Worm (Caenorhabditis elegans) whole organism, late embryonic: ENCODE results near the gene B0496.2.

Source experiments
- C08G9.2 ChIP-seq: sonication (generic microtip); optimal IDR thresholded peaks from 2 replicates; lab custom pipeline; 2016; ENCODE audit warnings: mild to moderate bottlenecking, missing genetic modification characterization, moderate library complexity, missing compliant biosample characterization
- Y22D7AL.16 ChIP-seq: sonication (generic microtip); optimal IDR thresholded peaks from 2 replicates; lab custom pipeline; 2016; ENCODE audit warnings: missing genetic modification characterization, missing compliant biosample characterization
- ama-1 ChIP-seq: fragments of 150-350 bp; optimal IDR thresholded peaks from 2 replicates; lab custom pipeline; 2014
- ceh-14 ChIP-seq: sonication (generic microtip); optimal IDR thresholded peaks from 2 replicates; lab custom pipeline; 2016; ENCODE audit warnings: missing genotype, missing genetic modification characterization, missing compliant biosample characterization
- ceh-48 ChIP-seq: sonication (generic microtip); optimal IDR thresholded peaks from 2 replicates; lab custom pipeline; 2016; ENCODE audit warnings: missing genetic modification characterization, inconsistent platforms, missing compliant biosample characterization
- dmd-4 ChIP-seq: sonication (generic microtip); optimal IDR thresholded peaks from 2 replicates; lab custom pipeline; 2016; ENCODE audit warnings: borderline replicate concordance, missing genetic modification characterization, missing compliant biosample characterization
- dve-1 ChIP-seq: sonication (generic microtip); optimal IDR thresholded peaks from 2 replicates; lab custom pipeline; 2017; ENCODE audit warnings: antibody characterized with exemption, mild to moderate bottlenecking, missing genetic modification characterization, missing compliant biosample characterization
- elt-2 ChIP-seq: sonication (generic microtip); optimal IDR thresholded peaks from 2 replicates; lab custom pipeline; 2016; ENCODE audit warnings: missing genetic modification reagents, missing genetic modification characterization, missing compliant biosample characterization
- eyg-1 ChIP-seq: sonication (generic microtip); optimal IDR thresholded peaks from 2 replicates; lab custom pipeline; 2016; ENCODE audit warnings: missing genotype, missing genetic modification characterization, missing compliant biosample characterization
- nfya-1 ChIP-seq: sonication (generic microtip); optimal IDR thresholded peaks from 2 replicates; lab custom pipeline; 2017; ENCODE audit warnings: missing genetic modification characterization, mild to moderate bottlenecking, missing compliant biosample characterization, antibody characterized with exemption, moderate library complexity
- pqm-1 ChIP-seq: sonication (generic microtip); optimal IDR thresholded peaks from 2 replicates; lab custom pipeline; 2016; ENCODE audit warnings: missing genetic modification characterization, missing compliant biosample characterization
- pros-1 ChIP-seq: fragments of 150-350 bp; optimal IDR thresholded peaks from 2 replicates; lab custom pipeline; 2014; ENCODE audit warnings: missing biosample characterization, missing genetic modification reagents, missing genetic modification characterization
- tbx-2 ChIP-seq: sonication (generic microtip); optimal IDR thresholded peaks from 2 replicates; lab custom pipeline; 2016; ENCODE audit warnings: missing genetic modification characterization, missing compliant biosample characterization
- unc-86 ChIP-seq: sonication (generic microtip); optimal IDR thresholded peaks from 2 replicates; lab custom pipeline; 2016; ENCODE audit warnings: missing genetic modification characterization, missing compliant biosample characterization

ce11 chrIV:7451345-7451744, 3.7 kb downstream of the B0496.2 start, which contains the start of gene tes-1:
- TF ChIP-seq nfya-1 (tag; lab: Kevin White, UChicago) (no peak), Y22D7AL.16 (tag; lab: Kevin White, UChicago) (no peak), ceh-48 (tag; lab: Kevin White, UChicago) (no peak), pqm-1 (tag; lab: Kevin White, UChicago) (no peak), dmd-4 (tag; lab: Kevin White, UChicago) (no peak), C08G9.2 (no peak), dve-1 (tag; lab: Kevin White, UChicago) (no peak), pros-1 (no peak), eyg-1 (tag; lab: Kevin White, UChicago) (no peak), tbx-2 (tag; lab: Kevin White, UChicago) (no peak), ceh-14 (no peak), ama-1 (lab: Kevin White, UChicago) (no peak), unc-86 (tag; lab: Kevin White, UChicago) (no peak), elt-2 (no peak)
